Fruit fly (Drosophila melanogaster): ENCODE results near the gene Pfdn4.

Gene Pfdn4

DNA sequence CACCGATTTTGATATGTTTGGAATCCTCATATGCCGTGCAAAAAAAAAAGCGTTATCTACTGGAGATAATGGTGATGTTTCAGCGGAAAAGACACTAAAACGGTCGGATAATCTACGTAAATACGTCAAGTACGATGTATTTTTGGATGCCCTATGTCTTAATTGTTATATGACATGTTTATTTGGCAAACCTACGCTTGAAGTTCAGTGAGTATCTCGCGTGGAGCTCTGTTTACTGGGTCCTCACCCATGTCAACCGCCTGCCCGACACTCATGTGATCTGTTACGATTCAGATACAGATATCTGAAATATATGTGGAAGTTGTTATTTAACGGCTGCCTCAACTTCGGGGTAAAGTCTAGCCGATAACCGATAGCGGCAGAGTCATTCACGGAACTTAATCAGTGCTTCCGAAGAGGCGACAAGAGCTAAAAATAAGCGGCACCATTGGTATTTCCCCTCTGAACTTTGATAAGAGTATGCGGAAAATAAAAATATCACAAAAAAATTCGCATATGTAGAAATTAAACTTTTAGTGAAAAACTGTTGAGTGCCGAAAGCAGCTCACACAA, 14.2 kb downstream of the Pfdn4 start (continued):
- TF ChIP-seq ken (GFP tag; IDR thresholded peaks at IDR 0.05) (no peak), emc (GFP tag; optimal IDR thresholded peaks at IDR 0.05) (no peak), NC2β (GFP tag; optimal IDR thresholded peaks at IDR 0.05) (no peak), CG6791 (GFP tag; IDR thresholded peaks at IDR 0.05; ENCODE audit: partially characterized antibody) (no peak)

dm6 chr3L:5352684-5353322, 15.0 kb downstream of the Pfdn4 start:
- TF ChIP-seq zen (tag; optimal IDR thresholded peaks at IDR 0.05): peak; percentile 95
- peak; percentile 19 for TF ChIP-seq lbe (GFP tag; optimal IDR thresholded peaks at IDR 0.05)
- 0 out of 2 replicates have a peak, but pooled peaks have one; percentile 24 for TF ChIP-seq CG14667 (GFP tag; IDR thresholded peaks at IDR 0.05)
- no peak for TF ChIP-seq CHES-1-like (GFP tag; optimal IDR thresholded peaks at IDR 0.05)
- TF ChIP-seq Abd-B (GFP tag; optimal IDR thresholded peaks at IDR 0.05): no peak
- no peak for TF ChIP-seq klu (GFP tag; IDR thresholded peaks at IDR 0.05)
- no peak for TF ChIP-seq CG7786 (GFP tag; optimal IDR thresholded peaks at IDR 0.05)
- peak; percentile 37 for TF ChIP-seq CG5245 (GFP tag; optimal IDR thresholded peaks at IDR 0.05)
- TF ChIP-seq Sox100B (GFP tag; optimal IDR thresholded peaks at IDR 0.05): peak; percentile 14
- TF ChIP-seq gce (GFP tag; IDR thresholded peaks at IDR 0.05): no peak
- TF ChIP-seq CG2202 (tag; optimal IDR thresholded peaks at IDR 0.05): peak; percentile 1
- TF ChIP-seq CG32772 (GFP tag; IDR thresholded peaks at IDR 0.05): 0 out of 2 replicates have a peak, but pooled peaks have one; percentile 40
- TF ChIP-seq CG8924 (tag; optimal IDR thresholded peaks at IDR 0.05): peak; percentile 57
- TF ChIP-seq CG14860 (GFP tag; IDR thresholded peaks at IDR 0.05; ENCODE audit: partially characterized antibody): no peak
- TF ChIP-seq CG12391 (tag; optimal IDR thresholded peaks at IDR 0.05): peak; percentile 40
- TF ChIP-seq CG3281 (GFP tag; optimal IDR thresholded peaks at IDR 0.05): no peak
- TF ChIP-seq pan (optimal IDR thresholded peaks at IDR 0.05): no peak
- peak in 1 of 2 experiments; percentile 57 for TF ChIP-seq pan (GFP tag; optimal IDR thresholded peaks at IDR 0.05 in 1 of 2, IDR thresholded peaks at IDR 0.05 in 1 of 2)
- TF ChIP-seq CG17186 (GFP tag; optimal IDR thresholded peaks at IDR 0.05): no peak
- peak; percentile 8 for TF ChIP-seq cad (GFP tag; optimal IDR thresholded peaks at IDR 0.05)
- peak; percentile 51; the same call in 1 of the 3 replicates for TF ChIP-seq CG2199 (GFP tag; IDR thresholded peaks at IDR 0.05)
- peak; percentile 14 for TF ChIP-seq CG10209 (GFP tag; optimal IDR thresholded peaks at IDR 0.05)
- TF ChIP-seq phol (tag; optimal IDR thresholded peaks at IDR 0.05): peak; percentile 66
- 0 out of 2 replicates have a peak, but pooled peaks have one; percentile 31 for TF ChIP-seq vvl (GFP tag; IDR thresholded peaks at IDR 0.05)
- TF ChIP-seq Neu2 (GFP tag; optimal IDR thresholded peaks at IDR 0.05; ENCODE audit: borderline replicate concordance): no peak
- TF ChIP-seq Ssrp (tag; optimal IDR thresholded peaks at IDR 0.05): peak; percentile 2
- TF ChIP-seq D19B (GFP tag; optimal IDR thresholded peaks at IDR 0.05): no peak
- TF ChIP-seq CG1603 (tag; optimal IDR thresholded peaks at IDR 0.05): peak; percentile 53
- peak; percentile 46 for TF ChIP-seq fd96Cb (tag; optimal IDR thresholded peaks at IDR 0.05)
- peak in 1 of 3 experiments; percentile 61 for TF ChIP-seq lola (GFP tag; optimal IDR thresholded peaks at IDR 0.05)
- TF ChIP-seq nerfin-1 (tag; optimal IDR thresholded peaks at IDR 0.05): peak; percentile 35
- TF ChIP-seq CG2712 (tag; optimal IDR thresholded peaks at IDR 0.05): peak; percentile 83
- no peak for TF ChIP-seq run (tag; optimal IDR thresholded peaks at IDR 0.05)
- no peak for TF ChIP-seq H15 (GFP tag; IDR thresholded peaks at IDR 0.05)
- TF ChIP-seq CG18262 (tag; optimal IDR thresholded peaks at IDR 0.05): peak; percentile 77
- peak; percentile 42; the same call in 1 of the 2 replicates for TF ChIP-seq lmd (GFP tag; IDR thresholded peaks at IDR 0.05)
- no peak for TF ChIP-seq CG12236 (GFP tag; optimal IDR thresholded peaks at IDR 0.05)
- peak; percentile 30 for TF ChIP-seq CoRest (tag; optimal IDR thresholded peaks at IDR 0.05)
- peak in 1 of 2 experiments; percentile 32 for TF ChIP-seq eve (GFP tag; optimal IDR thresholded peaks at IDR 0.05)
- peak; percentile 60 for TF ChIP-seq gem (tag; optimal IDR thresholded peaks at IDR 0.05)
- no peak for TF ChIP-seq dimm (GFP tag; IDR thresholded peaks at IDR 0.05)
- no peak for TF ChIP-seq Dll (GFP tag; IDR thresholded peaks at IDR 0.05; ENCODE audit: partially characterized antibody)
- TF ChIP-seq az2 (GFP tag; optimal IDR thresholded peaks at IDR 0.05): peak; percentile 34
